Fruit fly (Drosophila melanogaster) whole organism, larva: ENCODE data around the gene Gal.

ENCODE experiments used
- noc ChIP-seq: fragments of 200-800 bp; sonication (Bioruptor generic); optimal IDR thresholded peaks from 3 replicates; lab custom pipeline; 2019; ENCODE audit warnings: missing biosample characterization, mild to moderate bottlenecking, missing genetic modification characterization, moderate library complexity

Gene Gal

DNA sequence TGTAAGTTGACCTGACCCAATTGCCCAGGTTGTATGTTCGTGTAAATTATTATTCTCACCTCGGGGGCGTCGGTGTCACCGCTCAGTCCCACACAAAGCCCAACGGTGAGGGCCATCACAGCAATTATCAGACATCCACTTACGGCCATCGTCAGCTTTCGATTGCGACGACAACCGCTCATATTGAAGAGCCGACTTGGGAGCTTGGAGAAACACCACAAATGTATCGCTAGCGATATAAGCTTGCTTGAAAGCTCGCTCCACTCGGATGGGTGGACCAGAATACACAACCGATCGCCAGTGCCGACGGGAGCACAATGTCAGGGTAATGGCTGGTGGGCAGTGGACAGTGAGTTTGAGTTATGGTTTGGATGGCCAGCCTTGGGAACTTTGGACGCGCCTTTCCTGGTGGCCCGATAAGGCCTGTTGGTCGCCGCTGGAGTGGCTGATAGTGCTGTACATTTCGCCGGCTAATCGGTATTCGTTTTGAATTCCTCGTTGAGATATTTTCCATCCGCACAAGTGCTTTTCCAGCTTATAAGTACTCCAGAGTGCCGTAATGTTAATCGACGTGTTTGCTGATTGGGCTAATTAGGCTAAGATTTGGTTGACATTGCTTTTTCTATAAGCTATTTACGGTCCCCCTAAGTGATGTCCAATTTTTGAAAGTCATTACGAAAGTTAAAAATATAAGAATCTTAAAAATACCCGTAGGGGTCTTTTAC lies at the start of gene Gal:
TSS of gene Gal (minus strand) at position 320 of the 725 bp plus-strand sequence.
- no peak for TF ChIP-seq noc (tag; lab: Kevin White, UChicago)

dm6 chr2L:6053874-6054469 lies 47.3 kb upstream of the Gal start, which contains the start of gene CG13995:
Gene CG13995, plus strand, starts transcription at chr2L:6054302.
- TF ChIP-seq noc (tag; lab: Kevin White, UChicago) = no peak

DNA sequence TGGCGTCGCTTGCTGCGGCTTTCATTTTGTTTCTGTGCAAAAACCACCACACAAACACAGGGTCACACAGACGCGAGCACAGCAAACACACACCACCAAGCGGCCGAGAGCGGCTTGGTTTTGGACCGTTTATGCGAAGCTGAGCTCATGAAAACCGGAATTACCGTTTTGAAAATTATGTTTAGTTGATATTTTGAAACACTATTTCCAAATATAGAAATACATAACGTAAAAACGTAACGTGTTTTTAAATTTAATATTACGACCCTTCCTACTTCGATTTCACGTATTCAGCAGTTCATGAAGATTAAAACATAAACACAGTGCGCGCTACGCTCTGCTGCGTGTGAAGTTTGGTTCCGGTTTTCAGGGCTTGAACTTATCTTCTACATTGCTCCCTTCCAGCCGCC lies 44.6 kb upstream of the Gal start:
- peak; percentile 95 for TF ChIP-seq noc (tag; lab: Kevin White, UChicago)

dm6 chr2L:6050575-6050974 lies 43.9 kb upstream of the Gal start, which contains the start of gene CG9135:
Gene CG9135, plus strand, starts transcription at chr2L:6050800.
- TF ChIP-seq noc (tag; lab: Kevin White, UChicago) = no peak

dm6 chr2L:6048542-6048941 lies 41.9 kb upstream of the Gal start, which contains the start of the genes CG34179 and slmo:
Gene CG34179, minus strand, starts transcription at chr2L:6048706.
Gene slmo, minus strand, starts transcription at chr2L:6048706.
- TF ChIP-seq noc (tag; lab: Kevin White, UChicago) = no peak

DNA sequence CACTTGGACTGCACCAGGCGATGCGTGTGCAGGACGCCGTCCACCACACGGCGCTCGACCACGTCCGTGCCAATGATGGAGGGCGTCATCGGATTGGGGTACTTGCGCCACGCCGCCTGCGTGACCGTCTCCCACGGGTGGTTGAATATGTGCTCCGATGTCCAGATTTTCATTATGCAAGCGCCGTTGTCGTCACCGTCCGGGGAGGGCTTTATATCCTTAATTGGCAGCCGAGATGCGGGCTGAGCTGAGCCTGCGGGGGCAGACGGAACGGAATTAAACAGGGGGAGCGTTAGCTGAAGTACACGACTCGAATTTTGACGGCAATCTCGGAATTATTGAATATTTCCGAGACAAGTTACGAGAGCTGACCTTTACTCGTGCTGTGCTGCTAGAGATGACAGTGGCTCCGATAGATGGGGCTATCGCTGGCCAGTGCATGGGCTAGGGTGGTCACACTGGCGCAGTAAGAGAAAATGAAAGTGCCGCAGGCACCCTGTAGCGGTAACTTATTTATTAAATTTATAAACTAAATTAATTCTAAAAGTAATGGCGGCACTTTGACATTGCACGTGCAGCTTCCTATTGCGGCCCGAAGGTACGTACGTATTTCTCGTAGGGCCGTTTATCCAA lies 41.0 kb upstream of the Gal start, which contains the start of gene IPIP:
TSS of gene IPIP (plus strand) at position 475 of the 633 bp plus-strand sequence.
- no peak for TF ChIP-seq noc (tag; lab: Kevin White, UChicago)

DNA sequence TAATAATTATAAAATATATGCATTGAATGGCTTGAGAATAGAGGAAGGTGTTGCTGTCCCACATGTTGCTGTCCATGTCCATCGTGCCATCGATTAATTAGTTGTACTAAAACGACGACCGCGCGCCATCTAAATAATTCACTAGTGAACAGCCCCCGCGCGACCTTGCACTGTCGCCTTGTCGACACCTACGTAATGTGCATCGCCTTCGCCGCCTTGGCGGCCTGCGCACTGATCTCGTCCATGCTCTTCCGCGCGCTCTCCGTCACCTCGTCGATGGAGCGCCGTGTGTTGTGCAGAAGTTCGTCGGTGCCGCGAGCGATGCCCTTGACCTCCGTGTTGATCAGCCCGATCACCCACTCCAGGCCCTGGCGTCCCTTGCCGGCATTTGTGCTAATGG lies 40.2 kb upstream of the Gal start:
- TF ChIP-seq noc (tag; lab: Kevin White, UChicago) = no peak

DNA sequence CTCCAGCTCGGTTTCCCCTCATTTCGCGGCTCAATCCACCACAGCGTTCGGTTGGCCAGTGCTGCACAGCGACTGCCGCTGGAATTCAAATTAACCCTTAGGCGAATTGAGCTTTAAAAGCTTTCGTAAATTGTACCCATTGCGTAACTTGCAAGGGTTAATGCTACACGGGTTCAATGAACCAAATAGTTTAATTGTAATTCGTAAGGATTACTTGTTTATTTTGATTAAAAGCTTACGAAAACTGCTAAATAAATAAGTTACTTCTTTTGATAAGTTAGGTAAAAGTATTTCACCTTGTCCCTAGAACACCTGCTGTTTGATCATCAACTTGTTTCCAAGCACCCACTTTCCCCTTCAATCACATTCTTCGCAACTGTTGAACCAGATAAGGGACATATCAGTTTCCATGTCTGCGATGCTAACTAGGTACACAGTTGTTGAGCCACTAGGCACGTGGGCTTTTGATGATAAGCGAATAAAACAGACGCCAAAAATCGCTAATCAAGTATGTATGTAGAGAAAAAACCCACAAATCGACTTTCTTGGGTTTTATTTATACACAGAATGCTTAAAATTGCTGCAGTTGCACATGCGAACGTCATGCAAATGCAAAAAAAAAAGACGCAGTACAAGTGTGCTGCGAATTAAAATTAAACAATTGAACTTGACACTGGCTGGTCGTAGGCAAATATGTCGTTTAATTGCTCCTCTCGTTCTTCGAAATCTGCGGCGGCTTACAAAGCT lies 39.5 kb upstream of the Gal start, which contains the start of gene Pfas:
TSS of gene Pfas (minus strand) at position 79 of the 747 bp plus-strand sequence.
- peak; percentile 80 for TF ChIP-seq noc (tag; lab: Kevin White, UChicago)

DNA sequence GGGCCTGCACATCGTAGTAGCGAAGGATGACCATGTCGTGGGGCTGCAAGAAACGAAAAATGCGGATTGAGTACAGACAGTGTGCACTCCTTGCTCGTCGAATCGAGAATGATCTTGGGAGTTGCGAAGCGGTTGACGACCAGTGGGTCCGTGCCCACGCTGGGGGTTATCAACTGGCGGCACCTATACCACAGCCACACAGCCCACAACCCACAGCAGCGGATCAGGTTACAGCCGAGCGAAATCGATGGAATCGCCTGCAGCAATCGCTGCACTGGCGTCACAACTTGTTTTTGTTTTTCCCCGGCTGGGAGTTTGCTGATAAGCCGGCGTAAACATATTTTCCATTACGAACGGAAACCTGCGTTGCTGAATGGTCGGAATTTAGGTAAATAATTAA lies 38.9 kb upstream of the Gal start:
- no peak for TF ChIP-seq noc (tag; lab: Kevin White, UChicago)

dm6 chr2L:6037830-6038229 lies 31.2 kb upstream of the Gal start, which contains the start of the genes CG9117 and CG31643:
Gene CG9117, minus strand, starts transcription at chr2L:6037902.
Gene CG31643, plus strand, starts transcription at chr2L:6038117.
- TF ChIP-seq noc (tag; lab: Kevin White, UChicago) = peak; percentile 76

DNA sequence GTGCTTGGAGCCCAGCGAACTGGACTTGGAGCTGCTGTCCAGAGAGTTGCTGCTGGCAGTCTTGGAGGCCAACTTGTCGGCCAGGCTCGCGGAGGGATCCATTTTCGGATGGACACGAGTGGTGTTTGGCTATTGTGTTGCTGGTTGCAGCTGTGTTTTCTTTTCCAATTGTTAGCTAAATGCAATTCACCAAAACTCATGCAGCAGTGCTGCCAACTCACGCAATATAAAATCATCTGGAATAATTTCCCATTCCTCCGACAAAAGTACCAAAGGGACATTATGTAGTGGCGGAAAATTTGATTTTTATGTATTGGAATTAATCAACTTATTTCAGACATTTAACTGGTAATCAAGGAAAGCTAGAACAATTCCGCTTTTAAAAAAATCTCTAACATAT lies 30.1 kb upstream of the Gal start, which contains the start of gene mtm:
TSS of gene mtm (minus strand) at position 306 of the 400 bp plus-strand sequence.
- no peak for TF ChIP-seq noc (tag; lab: Kevin White, UChicago)

DNA sequence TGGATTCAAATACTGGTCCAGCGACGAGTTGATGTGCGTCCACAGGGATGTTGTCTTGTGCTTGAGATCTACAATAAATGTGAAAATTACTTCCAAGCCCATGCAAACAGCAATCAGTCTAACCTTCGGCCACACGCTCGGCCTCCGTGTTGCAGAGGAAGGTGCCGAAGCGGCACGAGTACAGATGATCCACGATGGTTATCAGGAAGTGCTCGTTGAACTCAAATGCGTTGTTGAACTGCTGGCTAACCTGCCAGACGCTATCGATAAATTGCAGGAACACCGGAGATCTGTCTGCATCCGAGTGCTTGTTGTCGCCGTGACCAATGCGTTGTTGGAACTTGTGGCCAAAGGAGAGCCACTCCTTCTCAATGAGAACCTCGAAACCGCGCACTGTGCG lies 28.5 kb upstream of the Gal start:
- no peak for TF ChIP-seq noc (tag; lab: Kevin White, UChicago)

- TF ChIP-seq noc (tag; lab: Kevin White, UChicago) = no peak
Measured at dm6 chr2L:6034344-6034743, 27.7 kb upstream of the Gal start, which contains the start of gene CG9109. Gene CG9109, minus strand, starts transcription at chr2L:6034423.

DNA sequence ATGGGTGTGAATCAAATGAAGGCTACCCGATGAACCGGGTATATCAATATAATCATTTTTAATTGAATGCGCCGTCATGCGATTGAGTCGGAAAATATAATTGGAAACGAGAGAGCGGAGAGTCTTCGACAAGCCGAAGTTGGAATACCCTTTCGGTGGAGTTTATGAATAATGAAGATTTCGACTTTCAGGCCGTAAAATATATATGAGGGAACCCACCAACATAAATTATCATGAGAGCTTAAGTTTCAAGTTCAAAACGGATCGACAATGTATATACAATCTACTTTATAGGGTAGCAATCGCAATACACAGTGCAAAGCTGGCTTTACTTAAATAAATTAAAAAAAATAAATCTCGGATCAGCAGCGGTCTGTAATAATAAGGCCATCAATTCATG lies 25.2 kb upstream of the Gal start:
- no peak for TF ChIP-seq noc (tag; lab: Kevin White, UChicago)

- TF ChIP-seq noc (tag; lab: Kevin White, UChicago) = no peak
Measured at dm6 chr2L:6028712-6029111, 22.1 kb upstream of the Gal start.
